Worm (Caenorhabditis elegans) whole organism, L3 larva: ENCODE results near the gene srlf-4.

Source experiments
- R02D3.7 ChIP-seq: fragments of 150-350 bp; optimal IDR thresholded peaks from 2 replicates; lab custom pipeline; 2014; ENCODE audit warnings: missing biosample characterization, missing genetic modification characterization
- ZK546.5 ChIP-seq: sonication (generic microtip); optimal IDR thresholded peaks from 2 replicates; lab custom pipeline; 2017; ENCODE audit warnings: missing biosample characterization, missing genetic modification characterization
- aly-2 ChIP-seq: fragments of 150-350 bp; optimal IDR thresholded peaks from 2 replicates; lab custom pipeline; 2014; ENCODE audit warnings: missing biosample characterization, missing genetic modification characterization
- ama-1 ChIP-seq: fragments of 150-350 bp; optimal IDR thresholded peaks from 2 replicates; lab custom pipeline; 2018
- ceh-16 ChIP-seq: sonication (generic microtip); optimal IDR thresholded peaks from 2 replicates; lab custom pipeline; 2017; ENCODE audit warnings: missing biosample characterization, missing genetic modification characterization
- ceh-28 ChIP-seq: fragments of 150-350 bp; optimal IDR thresholded peaks from 2 replicates; lab custom pipeline; 2014; ENCODE audit warnings: missing biosample characterization, missing genetic modification reagents, missing genetic modification characterization
- ceh-82 ChIP-seq: fragments of 150-350 bp; optimal IDR thresholded peaks from 2 replicates; lab custom pipeline; 2014; ENCODE audit warnings: missing biosample characterization, missing genetic modification characterization
- ceh-9 ChIP-seq: sonication (generic microtip); optimal IDR thresholded peaks from 2 replicates; lab custom pipeline; 2018; ENCODE audit warnings: missing biosample characterization, missing genetic modification characterization
- daf-12 ChIP-seq: fragments of 150-350 bp; optimal IDR thresholded peaks from 2 replicates; lab custom pipeline; 2014; ENCODE audit warnings: missing biosample characterization, missing genetic modification reagents, missing genetic modification characterization
- egl-27 ChIP-seq: sonication (generic microtip); optimal IDR thresholded peaks from 4 replicates; lab custom pipeline; 2017; ENCODE audit warnings: missing biosample characterization, missing genetic modification reagents, missing genetic modification characterization
- egl-5 ChIP-seq: fragments of 150-350 bp; optimal IDR thresholded peaks from 2 replicates; lab custom pipeline; 2017; ENCODE audit warnings: missing biosample characterization, missing genetic modification reagents, missing genetic modification characterization, inconsistent platforms
- elt-1 ChIP-seq: fragments of 150-350 bp; optimal IDR thresholded peaks from 2 replicates; lab custom pipeline; 2014; ENCODE audit warnings: missing biosample characterization, missing genetic modification characterization
- elt-2 ChIP-seq: sonication (generic microtip); optimal IDR thresholded peaks from 2 replicates; lab custom pipeline; 2016; ENCODE audit warnings: missing genetic modification reagents, mild to moderate bottlenecking, missing genetic modification characterization, missing compliant biosample characterization
- elt-3 ChIP-seq, 3 experiments: fragments of 150-350 bp in 1 of 3; sonication (generic microtip) in 2 of 3; optimal IDR thresholded peaks; 2 replicates in 2 of 3; 4 replicates in 1 of 3; lab custom pipeline; 2014 to 2017; ENCODE audit warnings: missing biosample characterization in 3 of 3, missing genetic modification characterization in 3 of 3
- fkh-2 ChIP-seq: fragments of 150-350 bp; optimal IDR thresholded peaks from 2 replicates; lab custom pipeline; 2014; ENCODE audit warnings: missing biosample characterization, missing genetic modification reagents, missing genetic modification characterization
- hmg-11 ChIP-seq: sonication (generic microtip); optimal IDR thresholded peaks from 2 replicates; lab custom pipeline; 2016; ENCODE audit warnings: missing genetic modification characterization, missing compliant biosample characterization
- mdl-1 ChIP-seq: fragments of 150-350 bp; optimal IDR thresholded peaks from 2 replicates; lab custom pipeline; 2014; ENCODE audit warnings: missing biosample characterization, missing genetic modification characterization
- nfya-1 ChIP-seq: sonication (generic microtip); optimal IDR thresholded peaks from 2 replicates; lab custom pipeline; 2017; ENCODE audit warnings: missing genetic modification characterization, mild to moderate bottlenecking, missing compliant biosample characterization, antibody characterized with exemption, moderate library complexity; ENCODE audit not compliant: insufficient read depth
- nhr-11 ChIP-seq: fragments of 150-350 bp; optimal IDR thresholded peaks from 2 replicates; lab custom pipeline; 2014; ENCODE audit warnings: missing biosample characterization, missing genetic modification characterization
- nhr-12 ChIP-seq: fragments of 150-350 bp; optimal IDR thresholded peaks from 2 replicates; lab custom pipeline; 2014; ENCODE audit warnings: missing biosample characterization, missing genetic modification characterization
- nhr-23 ChIP-seq: fragments of 150-350 bp; optimal IDR thresholded peaks from 2 replicates; lab custom pipeline; 2014; ENCODE audit warnings: missing biosample characterization, missing genetic modification reagents, missing genetic modification characterization
- nhr-237 ChIP-seq: fragments of 150-350 bp; optimal IDR thresholded peaks from 2 replicates; lab custom pipeline; 2014; ENCODE audit warnings: missing biosample characterization, missing genetic modification characterization
- nhr-25 ChIP-seq: sonication (generic microtip); optimal IDR thresholded peaks from 2 replicates; lab custom pipeline; 2017; ENCODE audit warnings: missing biosample characterization, missing genetic modification characterization
- nhr-67 ChIP-seq: fragments of 150-350 bp; optimal IDR thresholded peaks from 2 replicates; lab custom pipeline; 2014; ENCODE audit warnings: missing biosample characterization, missing genetic modification characterization
- pha-4 ChIP-seq: fragments of 150-350 bp; optimal IDR thresholded peaks from 2 replicates; lab custom pipeline; 2014; ENCODE audit warnings: missing biosample characterization, missing genetic modification reagents, missing genetic modification characterization
- pqm-1 ChIP-seq: fragments of 150-350 bp; optimal IDR thresholded peaks from 2 replicates; lab custom pipeline; 2017; ENCODE audit warnings: missing biosample characterization, missing genetic modification characterization, inconsistent platforms
- sea-2 ChIP-seq: fragments of 150-350 bp; sonication (generic microtip); optimal IDR thresholded peaks from 4 replicates; lab custom pipeline; 2014; ENCODE audit warnings: missing biosample characterization, missing genetic modification reagents, missing genetic modification characterization
- snpc-4 ChIP-seq: fragments of 150-350 bp; optimal IDR thresholded peaks from 2 replicates; lab custom pipeline; 2014; ENCODE audit warnings: missing biosample characterization, missing genetic modification characterization
- unc-62 ChIP-seq: fragments of 150-350 bp; sonication (generic microtip); optimal IDR thresholded peaks from 4 replicates; lab custom pipeline; 2014; ENCODE audit warnings: missing biosample characterization, missing genetic modification reagents, missing genetic modification characterization
- ztf-11 ChIP-seq: fragments of 150-350 bp; optimal IDR thresholded peaks from 2 replicates; lab custom pipeline; 2014; ENCODE audit warnings: missing biosample characterization, missing genetic modification characterization
- ztf-4 ChIP-seq: fragments of 150-350 bp; optimal IDR thresholded peaks from 2 replicates; lab custom pipeline; 2014; ENCODE audit warnings: missing biosample characterization, missing genetic modification characterization

The srlf-4 gene

DNA sequence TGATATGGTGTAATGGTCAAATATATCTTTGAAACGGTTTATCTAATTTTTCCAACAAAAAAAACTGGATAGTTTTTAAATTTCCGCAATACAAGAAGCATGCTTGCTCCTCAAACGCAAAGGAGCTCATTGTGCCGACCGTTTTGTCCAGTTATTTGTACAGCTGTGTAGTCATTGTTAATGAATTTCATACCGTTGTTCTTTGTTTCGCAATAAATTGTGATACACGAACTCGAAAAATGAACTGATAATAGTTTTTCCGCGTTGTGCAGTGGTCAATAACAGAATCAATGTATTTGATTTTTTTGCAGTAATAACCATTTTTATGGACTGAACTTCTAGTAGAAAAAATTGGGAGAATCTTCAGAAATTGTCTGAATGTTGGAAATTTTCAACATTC, 25.4 kb downstream of the srlf-4 start:
- no peak for TF ChIP-seq aly-2 (tag; lab: Kevin White, UChicago)
- peak; percentile 10 for TF ChIP-seq pha-4 (tag; lab: Kevin White, UChicago)
- no peak for TF ChIP-seq hmg-11 (tag; lab: Kevin White, UChicago)
- TF ChIP-seq elt-1 (tag; lab: Kevin White, UChicago) = no peak
- TF ChIP-seq mdl-1 (tag; lab: Kevin White, UChicago) = no peak
- no peak for TF ChIP-seq fkh-2 (tag; lab: Kevin White, UChicago)
- no peak for TF ChIP-seq nfya-1
- TF ChIP-seq elt-2 (tag; lab: Kevin White, UChicago) = peak; percentile 10
- TF ChIP-seq ceh-82 = no peak

DNA sequence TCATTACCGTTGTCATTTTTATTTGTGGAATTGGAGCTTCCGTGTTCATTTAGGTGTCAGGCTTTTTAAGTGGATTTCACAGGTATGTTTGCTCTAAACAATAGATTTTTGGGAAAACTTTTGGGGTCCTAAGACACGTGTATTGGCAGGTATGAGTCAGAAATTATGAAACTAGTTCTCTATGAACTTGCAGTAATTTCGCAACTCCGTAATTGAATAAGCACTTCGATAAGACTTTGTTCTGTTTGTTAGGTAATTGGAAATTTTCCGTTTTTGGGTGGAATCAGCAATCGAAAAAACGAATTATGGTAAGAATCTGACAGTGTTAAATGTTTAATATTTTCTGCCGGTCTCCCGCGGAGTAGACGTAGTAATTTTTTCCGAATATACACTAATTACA, 27.1 kb downstream of the srlf-4 start:
- TF ChIP-seq egl-5 (no peak), unc-62 (GFP tag; lab: Kevin White, UChicago) (no peak), ceh-28 (tag; lab: Kevin White, UChicago) (no peak), pha-4 (tag; lab: Kevin White, UChicago) (no peak), elt-3 (tag; optimal IDR thresholded peaks at IDR 0.05; lab: Kevin White, UChicago) (no peak), daf-12 (tag; lab: Kevin White, UChicago) (no peak)

DNA sequence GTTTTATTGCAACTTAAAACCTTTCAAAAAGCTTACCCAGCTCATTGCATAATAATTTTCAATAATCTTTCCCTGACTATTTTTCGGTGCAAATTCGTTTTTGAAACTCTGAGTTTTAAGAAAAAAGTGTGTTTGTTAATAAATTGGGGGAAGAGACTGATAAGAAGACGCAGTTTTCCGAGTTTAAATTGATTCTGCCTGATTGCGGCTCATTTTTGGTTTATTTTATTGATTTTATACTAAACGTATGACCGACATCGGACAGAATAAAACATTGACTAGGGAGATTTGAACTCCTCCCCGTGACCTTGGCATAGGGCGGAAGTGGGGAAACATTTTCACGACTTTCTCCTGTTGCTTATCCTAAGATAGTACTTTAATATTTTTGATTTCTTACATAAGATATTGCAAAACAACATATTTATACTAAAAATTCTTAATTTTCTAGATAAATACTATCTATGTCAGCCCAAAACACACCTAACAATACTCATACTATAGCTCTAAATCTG, 27.8 kb downstream of the srlf-4 start, which contains the start of gene K08D8.7:
TSS of gene K08D8.7 (plus strand) at position 462 of the 512 bp plus-strand sequence.
- TF ChIP-seq aly-2 (tag; lab: Kevin White, UChicago) = no peak
- TF ChIP-seq ZK546.5 (tag; lab: Kevin White, UChicago) = no peak
- TF ChIP-seq elt-2 (tag; lab: Kevin White, UChicago) = peak; percentile 71
- no peak for TF ChIP-seq ama-1
- TF ChIP-seq pqm-1 (tag; lab: Kevin White, UChicago) = peak; percentile 3
- no peak for TF ChIP-seq egl-5
- peak; percentile 28 for TF ChIP-seq pha-4 (tag; lab: Kevin White, UChicago)

DNA sequence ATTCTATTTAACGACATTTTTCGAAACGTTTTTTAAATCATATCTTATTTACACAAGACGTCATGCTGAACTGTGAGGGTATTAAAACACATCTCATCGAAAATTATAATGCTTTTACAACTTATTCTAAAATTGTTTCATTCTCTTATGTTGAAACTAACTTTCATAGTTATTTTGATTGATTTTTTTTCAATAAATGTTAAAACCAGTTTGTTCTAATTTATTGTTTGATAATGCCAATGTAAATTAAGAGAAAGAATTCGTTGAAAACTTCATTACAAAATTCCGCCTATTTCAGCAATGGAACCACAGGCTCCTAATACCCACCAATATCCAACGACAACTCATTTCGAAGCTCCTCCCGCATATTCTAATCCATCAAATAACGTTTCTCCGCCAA, 29.2 kb downstream of the srlf-4 start, which contains the start of gene K08D8.11:
TSS of gene K08D8.11 (plus strand) at position 301 of the 400 bp plus-strand sequence.
- TF ChIP-seq nhr-25 (tag; lab: Kevin White, UChicago) (no peak), fkh-2 (tag; lab: Kevin White, UChicago) (no peak), snpc-4 (no peak), R02D3.7 (tag; lab: Kevin White, UChicago) (no peak)

DNA sequence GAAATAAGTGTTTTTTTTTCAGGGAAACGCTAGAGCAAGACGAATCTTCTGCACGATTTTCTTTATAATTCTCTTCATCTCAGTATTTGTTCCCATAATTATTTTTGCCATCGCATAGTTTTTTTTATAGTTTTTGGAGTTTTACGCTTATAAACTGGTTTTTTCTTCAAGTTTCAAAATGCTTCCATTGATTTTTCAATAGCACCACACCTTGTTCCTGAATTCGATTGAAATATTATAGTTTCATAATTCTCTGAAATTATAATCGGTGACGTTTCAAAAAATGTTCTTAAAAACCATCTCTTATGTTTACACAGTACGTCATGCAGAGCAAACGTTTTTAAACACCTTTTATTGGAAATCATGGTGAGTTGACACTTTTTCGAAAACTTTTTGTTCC, 31.1 kb downstream of the srlf-4 start, which contains the start of gene K08D8.12:
TSS of gene K08D8.12 (plus strand) at position 301 of the 400 bp plus-strand sequence.
- TF ChIP-seq ceh-9 (tag; lab: Kevin White, UChicago) = no peak
- TF ChIP-seq unc-62 (GFP tag; lab: Kevin White, UChicago) = no peak
- no peak for TF ChIP-seq nfya-1
- no peak for TF ChIP-seq ztf-11 (tag; lab: Kevin White, UChicago)
- TF ChIP-seq sea-2 (GFP tag; lab: Kevin White, UChicago) = no peak
- no peak for TF ChIP-seq ceh-16
- no peak for TF ChIP-seq nhr-11 (tag; lab: Kevin White, UChicago)
- no peak for TF ChIP-seq egl-27 (tag; lab: Kevin White, UChicago)
- TF ChIP-seq egl-5 = no peak
- no peak for TF ChIP-seq nhr-23 (tag; lab: Kevin White, UChicago)
- no peak for TF ChIP-seq ztf-4 (tag; lab: Kevin White, UChicago)
- no peak for TF ChIP-seq nhr-67 (tag; lab: Kevin White, UChicago)
- TF ChIP-seq ZK546.5 (tag; lab: Kevin White, UChicago) = no peak
- TF ChIP-seq R02D3.7 (tag; lab: Kevin White, UChicago) = no peak
- TF ChIP-seq nhr-237 = no peak

DNA sequence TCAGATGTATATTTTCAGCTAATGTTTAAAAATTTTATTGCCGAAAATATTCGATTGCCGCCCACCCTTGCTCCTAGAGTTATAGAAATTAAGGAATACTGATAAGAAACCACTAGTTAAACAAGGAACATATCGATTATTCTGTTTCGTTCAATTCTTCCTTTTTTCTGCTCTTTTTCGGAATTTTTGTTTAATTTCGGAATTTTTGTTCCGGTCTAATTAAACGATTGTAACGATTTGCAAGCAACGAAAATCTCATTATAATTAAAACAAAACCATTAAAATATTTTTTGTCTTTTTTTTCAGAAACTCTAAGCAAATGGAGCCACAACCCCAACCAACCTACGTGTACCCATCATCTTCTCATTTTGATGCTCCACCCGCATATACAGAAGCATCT, 32.0 kb downstream of the srlf-4 start, which contains the start of gene K08D8.1:
TSS of gene K08D8.1 (plus strand) at position 301 of the 400 bp plus-strand sequence.
- TF ChIP-seq elt-2 (tag; lab: Kevin White, UChicago) = peak; percentile 30
- TF ChIP-seq nhr-12 (tag; lab: Kevin White, UChicago) = no peak
- TF ChIP-seq, all 47 proteins: peak for 1
